Worm (Caenorhabditis elegans) whole organism, mixed stage, embryonic: ENCODE results near the gene twk-4.
A peak's percentile ranks its signal among the peaks of the same experiment; 100 is the strongest.

Experiments used
- M03D4.4 ChIP-seq: sonication (generic microtip); optimal IDR thresholded peaks from 2 replicates; lab custom pipeline; 2017; ENCODE audit warnings: mild to moderate bottlenecking, missing genetic modification characterization, missing compliant biosample characterization
- bed-3 ChIP-seq: fragments of 200-800 bp; sonication (Bioruptor generic); optimal IDR thresholded peaks from 3 replicates; lab custom pipeline; 2018; ENCODE audit warnings: mild to moderate bottlenecking, missing genetic modification characterization, moderate library complexity, missing compliant biosample characterization
- blmp-1 ChIP-seq: fragments of 150-350 bp; optimal IDR thresholded peaks from 2 replicates; lab custom pipeline; 2014; ENCODE audit warnings: missing biosample characterization, missing genetic modification characterization
- ceh-39 ChIP-seq: fragments of 150-350 bp; optimal IDR thresholded peaks from 2 replicates; lab custom pipeline; 2014; ENCODE audit warnings: missing biosample characterization, missing genetic modification characterization
- ceh-43 ChIP-seq: fragments of 200-800 bp; sonication (Bioruptor generic); optimal IDR thresholded peaks from 2 replicates; lab custom pipeline; 2018; ENCODE audit warnings: mild to moderate bottlenecking, missing genetic modification characterization, moderate library complexity, missing compliant biosample characterization
- ceh-83 ChIP-seq: fragments of 200-800 bp; sonication (Bioruptor generic); optimal IDR thresholded peaks from 2 replicates; lab custom pipeline; 2018; ENCODE audit warnings: mild to moderate bottlenecking, missing genetic modification characterization, missing compliant biosample characterization
- ces-1 ChIP-seq: fragments of 150-350 bp; optimal IDR thresholded peaks from 2 replicates; lab custom pipeline; 2014; ENCODE audit warnings: missing biosample characterization, missing genetic modification reagents, missing genetic modification characterization
- cnd-1 ChIP-seq: fragments of 200-800 bp; sonication (Bioruptor generic); optimal IDR thresholded peaks from 2 replicates; lab custom pipeline; 2018; ENCODE audit warnings: mild to moderate bottlenecking, missing genetic modification characterization, missing compliant biosample characterization
- drap-1 ChIP-seq: fragments of 200-800 bp; sonication (Bioruptor generic); optimal IDR thresholded peaks from 3 replicates; lab custom pipeline; 2018; ENCODE audit warnings: mild to moderate bottlenecking, missing genetic modification characterization, missing compliant biosample characterization
- elt-1 ChIP-seq: sonication (generic microtip); optimal IDR thresholded peaks from 2 replicates; lab custom pipeline; 2017; ENCODE audit warnings: missing genetic modification characterization, mild to moderate bottlenecking, missing compliant biosample characterization, antibody characterized with exemption, moderate library complexity, borderline replicate concordance; ENCODE audit not compliant: insufficient read depth
- elt-3 ChIP-seq: fragments of 150-350 bp; optimal IDR thresholded peaks from 2 replicates; lab custom pipeline; 2014; ENCODE audit warnings: missing biosample characterization, missing genetic modification characterization
- flh-1 ChIP-seq: fragments of 200-800 bp; sonication (Bioruptor generic); optimal IDR thresholded peaks from 2 replicates; lab custom pipeline; 2018; ENCODE audit warnings: mild to moderate bottlenecking, missing genetic modification characterization, moderate library complexity, missing compliant biosample characterization
- ham-2 ChIP-seq: fragments of 200-800 bp; sonication (Bioruptor generic); optimal IDR thresholded peaks from 2 replicates; lab custom pipeline; 2018; ENCODE audit warnings: mild to moderate bottlenecking, missing genetic modification characterization, missing compliant biosample characterization
- lin-13 ChIP-seq: fragments of 150-350 bp; optimal IDR thresholded peaks from 2 replicates; lab custom pipeline; 2014; ENCODE audit warnings: missing biosample characterization, missing genetic modification characterization
- lin-32 ChIP-seq: fragments of 200-800 bp; sonication (Bioruptor generic); optimal IDR thresholded peaks from 2 replicates; lab custom pipeline; 2018; ENCODE audit warnings: mild to moderate bottlenecking, missing genetic modification characterization, missing compliant biosample characterization
- lsy-2 ChIP-seq: fragments of 150-350 bp; optimal IDR thresholded peaks from 2 replicates; lab custom pipeline; 2014; ENCODE audit warnings: missing biosample characterization, missing genetic modification characterization
- mab-5 ChIP-seq: fragments of 150-350 bp; optimal IDR thresholded peaks from 2 replicates; lab custom pipeline; 2014; ENCODE audit warnings: missing biosample characterization, missing genetic modification characterization
- mep-1 ChIP-seq: fragments of 150-350 bp; optimal IDR thresholded peaks from 2 replicates; lab custom pipeline; 2017; ENCODE audit warnings: missing biosample characterization, missing genetic modification reagents, missing genetic modification characterization, inconsistent platforms
- mls-2 ChIP-seq: sonication (generic microtip); optimal IDR thresholded peaks from 2 replicates; lab custom pipeline; 2016; ENCODE audit warnings: mild to moderate bottlenecking, missing genetic modification characterization, moderate library complexity, missing compliant biosample characterization
- nhr-12 ChIP-seq: fragments of 150-350 bp; optimal IDR thresholded peaks from 2 replicates; lab custom pipeline; 2014; ENCODE audit warnings: missing biosample characterization, missing genetic modification characterization
- nhr-2 ChIP-seq: fragments of 150-350 bp; optimal IDR thresholded peaks from 2 replicates; lab custom pipeline; 2014; ENCODE audit warnings: missing biosample characterization, missing genetic modification characterization
- nhr-28 ChIP-seq: fragments of 150-350 bp; optimal IDR thresholded peaks from 2 replicates; lab custom pipeline; 2014; ENCODE audit warnings: missing biosample characterization, missing genetic modification characterization
- nhr-76 ChIP-seq: sonication (generic microtip); optimal IDR thresholded peaks from 2 replicates; lab custom pipeline; 2017; ENCODE audit warnings: missing biosample characterization, missing genetic modification characterization
- pha-4 ChIP-seq: fragments of 150-350 bp; optimal IDR thresholded peaks from 2 replicates; lab custom pipeline; 2018; ENCODE audit warnings: missing biosample characterization, missing genetic modification reagents, missing genetic modification characterization
- sem-2 ChIP-seq: fragments of 200-800 bp; sonication (Bioruptor generic); optimal IDR thresholded peaks from 2 replicates; lab custom pipeline; 2018; ENCODE audit warnings: mild to moderate bottlenecking, missing genetic modification characterization, missing compliant biosample characterization
- snpc-4 ChIP-seq: fragments of 150-350 bp; optimal IDR thresholded peaks from 2 replicates; lab custom pipeline; 2014; ENCODE audit warnings: missing biosample characterization, missing genetic modification characterization
- sptf-1 ChIP-seq: sonication (generic microtip); optimal IDR thresholded peaks from 2 replicates; lab custom pipeline; 2017; ENCODE audit warnings: mild to moderate bottlenecking, missing genetic modification characterization, moderate library complexity, missing compliant biosample characterization
- tbx-8 ChIP-seq: fragments of 200-800 bp; sonication (Bioruptor generic); optimal IDR thresholded peaks from 2 replicates; lab custom pipeline; 2018; ENCODE audit warnings: mild to moderate bottlenecking, missing genetic modification characterization, moderate library complexity, missing compliant biosample characterization
- unc-120 ChIP-seq: sonication (generic microtip); optimal IDR thresholded peaks from 2 replicates; lab custom pipeline; 2017; ENCODE audit warnings: missing genetic modification characterization, missing compliant biosample characterization; ENCODE audit not compliant: poor library complexity, severe bottlenecking
- unc-39 ChIP-seq: fragments of 150-350 bp; optimal IDR thresholded peaks from 2 replicates; lab custom pipeline; 2014; ENCODE audit warnings: missing biosample characterization, missing genetic modification characterization
- unc-62 ChIP-seq: fragments of 150-350 bp; optimal IDR thresholded peaks from 2 replicates; lab custom pipeline; 2014; ENCODE audit warnings: missing biosample characterization, missing genetic modification reagents, missing genetic modification characterization
- zip-8 ChIP-seq: fragments of 150-350 bp; optimal IDR thresholded peaks from 2 replicates; lab custom pipeline; 2014; ENCODE audit warnings: missing biosample characterization, missing genetic modification characterization
- ztf-11 ChIP-seq: fragments of 150-350 bp; optimal IDR thresholded peaks from 2 replicates; lab custom pipeline; 2014; ENCODE audit warnings: missing biosample characterization, missing genetic modification characterization

twk-4 gene

ce11 chrII:9181155-9181554 is 12.9 kb downstream of the twk-4 start:
- TF ChIP-seq nhr-28 (tag; lab: Kevin White, UChicago): no peak
- no peak for TF ChIP-seq unc-39
- TF ChIP-seq lin-13 (tag; lab: Kevin White, UChicago): no peak
- no peak for TF ChIP-seq ham-2 (GFP tag; lab: Kevin White, UChicago)
- TF ChIP-seq nhr-76 (tag; lab: Kevin White, UChicago): no peak
- TF ChIP-seq M03D4.4 (tag; lab: Kevin White, UChicago): no peak
- TF ChIP-seq sptf-1 (tag; lab: Kevin White, UChicago): no peak
- no peak for TF ChIP-seq nhr-12 (tag; lab: Kevin White, UChicago)

- no peak for TF ChIP-seq mep-1 (tag; lab: Kevin White, UChicago)
- TF ChIP-seq lin-13 (tag; lab: Kevin White, UChicago): no peak
- no peak for TF ChIP-seq nhr-28 (tag; lab: Kevin White, UChicago)
- TF ChIP-seq lsy-2 (tag; lab: Kevin White, UChicago): no peak
- no peak for TF ChIP-seq cnd-1
- TF ChIP-seq unc-120 (tag; lab: Kevin White, UChicago): no peak
- no peak for TF ChIP-seq ceh-39 (tag; lab: Kevin White, UChicago)
- no peak for TF ChIP-seq elt-3 (tag; lab: Kevin White, UChicago)
- TF ChIP-seq sptf-1 (tag; lab: Kevin White, UChicago): no peak
- no peak for TF ChIP-seq mab-5 (tag; lab: Kevin White, UChicago)
- no peak for TF ChIP-seq flh-1 (GFP tag; lab: Kevin White, UChicago)
- no peak for TF ChIP-seq ceh-43
- no peak for TF ChIP-seq zip-8 (tag; lab: Kevin White, UChicago)
- no peak for TF ChIP-seq tbx-8 (GFP tag; lab: Kevin White, UChicago)
- TF ChIP-seq ztf-11 (tag; lab: Kevin White, UChicago): no peak
- no peak for TF ChIP-seq sem-2 (GFP tag; lab: Kevin White, UChicago)
- no peak for TF ChIP-seq blmp-1
Observed at ce11 chrII:9178811-9179210, 15.3 kb downstream of the twk-4 start.

- TF ChIP-seq zip-8 (tag; lab: Kevin White, UChicago): no peak
- peak; percentile 38 for TF ChIP-seq ceh-43
- TF ChIP-seq ces-1 (GFP tag; lab: Kevin White, UChicago): peak; percentile 82
- TF ChIP-seq bed-3 (GFP tag; lab: Kevin White, UChicago): no peak
- TF ChIP-seq lin-13 (tag; lab: Kevin White, UChicago): peak; percentile 25
- peak; percentile 42 for TF ChIP-seq mep-1 (tag; lab: Kevin White, UChicago)
- TF ChIP-seq elt-1 (tag; lab: Kevin White, UChicago): no peak
- peak; percentile 10 for TF ChIP-seq lsy-2 (tag; lab: Kevin White, UChicago)
- TF ChIP-seq M03D4.4 (tag; lab: Kevin White, UChicago): no peak
- no peak for TF ChIP-seq sem-2 (GFP tag; lab: Kevin White, UChicago)
Observed at ce11 chrII:9177080-9177479, 17.0 kb downstream of the twk-4 start, which contains the start of the genes sec-5 and pir-1. Gene sec-5 (minus strand): TSS chrII:9177152. Gene pir-1 (plus strand): TSS chrII:9177300.

ce11 chrII:9176523-9176922 is 17.6 kb downstream of the twk-4 start:
- no peak for TF ChIP-seq elt-3 (tag; lab: Kevin White, UChicago)

- TF ChIP-seq ces-1 (GFP tag; lab: Kevin White, UChicago) (no peak), ztf-11 (tag; lab: Kevin White, UChicago) (no peak), mls-2 (no peak), ceh-83 (GFP tag; lab: Kevin White, UChicago) (no peak), ceh-43 (no peak), lsy-2 (tag; lab: Kevin White, UChicago) (no peak), sptf-1 (tag; lab: Kevin White, UChicago) (no peak), unc-120 (tag; lab: Kevin White, UChicago) (no peak), nhr-12 (tag; lab: Kevin White, UChicago) (no peak), drap-1 (GFP tag; lab: Kevin White, UChicago) (no peak), bed-3 (GFP tag; lab: Kevin White, UChicago) (no peak)
Observed at ce11 chrII:9173471-9173870, 20.6 kb downstream of the twk-4 start.

- TF ChIP-seq ceh-39 (tag; lab: Kevin White, UChicago) (no peak), blmp-1 (no peak), cnd-1 (no peak), elt-3 (tag; lab: Kevin White, UChicago) (no peak), nhr-28 (tag; lab: Kevin White, UChicago) (no peak), unc-120 (tag; lab: Kevin White, UChicago) (no peak), lin-13 (tag; lab: Kevin White, UChicago) (no peak), ceh-43 (no peak), nhr-2 (tag; lab: Kevin White, UChicago) (no peak), unc-39 (no peak), ham-2 (GFP tag; lab: Kevin White, UChicago) (no peak), unc-62 (no peak), pha-4 (no peak), flh-1 (GFP tag; lab: Kevin White, UChicago) (no peak), snpc-4 (tag; lab: Kevin White, UChicago) (no peak), elt-1 (tag; lab: Kevin White, UChicago) (no peak), bed-3 (GFP tag; lab: Kevin White, UChicago) (no peak), lin-32 (no peak), zip-8 (tag; lab: Kevin White, UChicago) (no peak)
Observed at ce11 chrII:9172849-9173248, 21.2 kb downstream of the twk-4 start, which contains the start of gene T23G7.2. Gene T23G7.2 (minus strand): TSS chrII:9172949.
